Fruit fly (Drosophila melanogaster) whole organism, prepupa: ENCODE measurements around the gene sea.

Experiments used
- CG10631 ChIP-seq: fragments of 200-800 bp; sonication (Bioruptor generic); optimal IDR thresholded peaks from 2 replicates; lab custom pipeline; 2016; ENCODE audit warnings: missing biosample characterization, missing genetic modification characterization
- CG10669 ChIP-seq: fragments of 200-800 bp; sonication (Bioruptor generic); optimal IDR thresholded peaks from 3 replicates; lab custom pipeline; 2018; ENCODE audit warnings: missing biosample characterization, mild to moderate bottlenecking, missing genetic modification characterization, moderate library complexity
- CG11294 ChIP-seq: fragments of 200-800 bp; sonication (Bioruptor generic); IDR thresholded peaks from 2 replicates; pipeline ENCODE4 v1.3.6; 2022; ENCODE audit warnings: missing biosample characterization, missing genetic modification characterization
- CG11762 ChIP-seq: fragments of 200-800 bp; sonication (Bioruptor generic); optimal IDR thresholded peaks from 3 replicates; lab custom pipeline; 2016; ENCODE audit warnings: missing biosample characterization, missing genetic modification characterization; ENCODE audit not compliant: insufficient read depth
- CG11902 ChIP-seq: fragments of 200-800 bp; sonication (Bioruptor generic); optimal IDR thresholded peaks from 3 replicates; lab custom pipeline; 2016; ENCODE audit warnings: missing biosample characterization, missing genetic modification characterization
- CG15336 ChIP-seq: fragments of 200-800 bp; sonication (Bioruptor generic); IDR thresholded peaks from 2 replicates; pipeline ENCODE4 v1.3.6; 2022; ENCODE audit warnings: missing biosample characterization, missing genetic modification characterization
- CG1621 ChIP-seq: fragments of 200-800 bp; sonication (Bioruptor generic); optimal IDR thresholded peaks from 3 replicates; lab custom pipeline; 2018; ENCODE audit warnings: missing biosample characterization, mild to moderate bottlenecking, missing genetic modification characterization
- CG16779 ChIP-seq: fragments of 200-800 bp; sonication (Bioruptor generic); optimal IDR thresholded peaks from 3 replicates; lab custom pipeline; 2017; ENCODE audit warnings: missing biosample characterization, mild to moderate bottlenecking, missing genetic modification characterization
- CG3032 ChIP-seq: fragments of 200-800 bp; optimal IDR thresholded peaks from 2 replicates; lab custom pipeline; 2019; ENCODE audit warnings: missing biosample characterization, mild to moderate bottlenecking, missing genetic modification characterization, moderate library complexity
- CG34406 ChIP-seq: fragments of 200-800 bp; sonication (Bioruptor generic); optimal IDR thresholded peaks from 3 replicates; lab custom pipeline; 2016; ENCODE audit warnings: missing biosample characterization, missing genetic modification characterization
- CG3919 ChIP-seq: fragments of 200-800 bp; sonication (Bioruptor generic); optimal IDR thresholded peaks from 3 replicates; lab custom pipeline; 2016; ENCODE audit warnings: missing biosample characterization, missing genetic modification characterization
- CG4318 ChIP-seq: fragments of 200-800 bp; sonication (Bioruptor generic); optimal IDR thresholded peaks from 3 replicates; lab custom pipeline; 2017; ENCODE audit warnings: missing biosample characterization, mild to moderate bottlenecking, missing genetic modification characterization
- CG6276 ChIP-seq: fragments of 200-800 bp; sonication (Bioruptor generic); optimal IDR thresholded peaks from 2 replicates; lab custom pipeline; 2017; ENCODE audit warnings: missing biosample characterization, mild to moderate bottlenecking, missing genetic modification characterization
- CG6792 ChIP-seq: fragments of 200-800 bp; sonication (Bioruptor generic); optimal IDR thresholded peaks from 3 replicates; lab custom pipeline; 2016; ENCODE audit warnings: missing biosample characterization, missing genetic modification characterization
- CG6808 ChIP-seq: fragments of 200-800 bp; sonication (Bioruptor generic); optimal IDR thresholded peaks from 3 replicates; lab custom pipeline; 2017; ENCODE audit warnings: missing biosample characterization, missing genetic modification characterization, mild to moderate bottlenecking, moderate library complexity, missing genetic modification reagents
- CG6854 ChIP-seq: fragments of 200-800 bp; sonication (Bioruptor generic); optimal IDR thresholded peaks from 2 replicates; lab custom pipeline; 2017; ENCODE audit warnings: missing biosample characterization, mild to moderate bottlenecking, missing genetic modification characterization
- CG7368 ChIP-seq: fragments of 200-800 bp; sonication (Bioruptor generic); optimal IDR thresholded peaks from 3 replicates; lab custom pipeline; 2016; ENCODE audit warnings: missing biosample characterization, missing genetic modification characterization
- CG8119 ChIP-seq: fragments of 200-800 bp; sonication (Bioruptor generic); IDR thresholded peaks from 3 replicates; pipeline ENCODE4 v1.3.6; 2022; ENCODE audit warnings: missing biosample characterization, missing genetic modification characterization
- CG8319 ChIP-seq: fragments of 200-800 bp; sonication (Bioruptor generic); optimal IDR thresholded peaks from 3 replicates; lab custom pipeline; 2016; ENCODE audit warnings: missing biosample characterization, missing genetic modification characterization
- CG9139 ChIP-seq: fragments of 200-800 bp; sonication (Bioruptor generic); optimal IDR thresholded peaks from 3 replicates; lab custom pipeline; 2017; ENCODE audit warnings: missing biosample characterization, mild to moderate bottlenecking, missing genetic modification characterization
- Eip75B ChIP-seq: fragments of 200-800 bp; sonication (Bioruptor generic); optimal IDR thresholded peaks from 3 replicates; lab custom pipeline; 2016; ENCODE audit warnings: missing biosample characterization, missing genetic modification characterization
- Eip78C ChIP-seq: fragments of 200-800 bp; sonication (Bioruptor generic); peaks from one replicate; lab custom pipeline; 2016; ENCODE audit warnings: missing biosample characterization, missing genetic modification characterization
- Eip93F ChIP-seq: fragments of 200-800 bp; sonication (Bioruptor generic); optimal IDR thresholded peaks from 2 replicates; lab custom pipeline; 2016; ENCODE audit warnings: missing biosample characterization, mild to moderate bottlenecking, missing genetic modification characterization
- Ets21C ChIP-seq: fragments of 200-800 bp; sonication (Bioruptor generic); optimal IDR thresholded peaks from 3 replicates; lab custom pipeline; 2016; ENCODE audit warnings: missing biosample characterization, missing genetic modification characterization
- Ets96B ChIP-seq: fragments of 200-800 bp; optimal IDR thresholded peaks from 2 replicates; lab custom pipeline; 2019; ENCODE audit warnings: missing biosample characterization, mild to moderate bottlenecking, missing genetic modification characterization, moderate library complexity
- Gug ChIP-seq: fragments of 200-800 bp; sonication (Bioruptor generic); IDR thresholded peaks from 2 replicates; pipeline ENCODE4 v1.3.6; 2022; ENCODE audit warnings: missing biosample characterization, missing genetic modification characterization
- Hr38 ChIP-seq: sonication (Bioruptor generic); optimal IDR thresholded peaks from 2 replicates; lab custom pipeline; 2016; ENCODE audit warnings: missing biosample characterization, missing genetic modification characterization
- Hr39 ChIP-seq: fragments of 200-800 bp; sonication (Bioruptor generic); optimal IDR thresholded peaks from 2 replicates; lab custom pipeline; 2016; ENCODE audit warnings: missing biosample characterization, missing genetic modification characterization
- Hr4 ChIP-seq: fragments of 200-800 bp; sonication (Bioruptor generic); optimal IDR thresholded peaks from 3 replicates; lab custom pipeline; 2016; ENCODE audit warnings: missing biosample characterization, missing genetic modification characterization
- Lpt ChIP-seq: fragments of 200-800 bp; sonication (Bioruptor generic); optimal IDR thresholded peaks from 3 replicates; lab custom pipeline; 2016; ENCODE audit warnings: missing biosample characterization, missing genetic modification characterization
- Met ChIP-seq: fragments of 200-800 bp; sonication (Bioruptor generic); optimal IDR thresholded peaks from 3 replicates; lab custom pipeline; 2016; ENCODE audit warnings: missing biosample characterization, missing genetic modification characterization
- OdsH ChIP-seq: fragments of 200-800 bp; sonication (Bioruptor generic); optimal IDR thresholded peaks from 3 replicates; lab custom pipeline; 2016; ENCODE audit warnings: missing biosample characterization, missing genetic modification characterization
- Smox ChIP-seq: fragments of 200-800 bp; sonication (Bioruptor generic); optimal IDR thresholded peaks from 3 replicates; lab custom pipeline; 2016; ENCODE audit warnings: missing biosample characterization, missing genetic modification characterization
- Sox102F ChIP-seq: fragments of 200-800 bp; sonication (Bioruptor generic); optimal IDR thresholded peaks from 2 replicates; lab custom pipeline; 2016; ENCODE audit warnings: missing biosample characterization, mild to moderate bottlenecking, missing genetic modification characterization
- Sox14 ChIP-seq: fragments of 200-800 bp; sonication (Bioruptor generic); optimal IDR thresholded peaks from 3 replicates; lab custom pipeline; 2016; ENCODE audit warnings: missing biosample characterization, missing genetic modification characterization
- Sox15 ChIP-seq: fragments of 200-800 bp; sonication (Bioruptor generic); optimal IDR thresholded peaks from 3 replicates; lab custom pipeline; 2016; ENCODE audit warnings: missing biosample characterization, missing genetic modification characterization
- acj6 ChIP-seq: fragments of 200-800 bp; sonication (Bioruptor generic); optimal IDR thresholded peaks from 3 replicates; lab custom pipeline; 2016; ENCODE audit warnings: missing biosample characterization, missing genetic modification characterization
- dac ChIP-seq: fragments of 200-800 bp; sonication (Bioruptor generic); optimal IDR thresholded peaks from 2 replicates; lab custom pipeline; 2017; ENCODE audit warnings: missing biosample characterization, mild to moderate bottlenecking, missing genetic modification characterization
- dsx ChIP-seq: fragments of 200-800 bp; optimal IDR thresholded peaks from 3 replicates; lab custom pipeline; 2019; ENCODE audit warnings: missing biosample characterization, mild to moderate bottlenecking, missing genetic modification characterization, moderate library complexity; ENCODE audit not compliant: poor library complexity, severe bottlenecking
- esn ChIP-seq: fragments of 200-800 bp; sonication (Bioruptor generic); optimal IDR thresholded peaks from 2 replicates; lab custom pipeline; 2016; ENCODE audit warnings: missing biosample characterization, mild to moderate bottlenecking, missing genetic modification characterization, moderate library complexity
- fd59A ChIP-seq: fragments of 200-800 bp; sonication (Bioruptor generic); optimal IDR thresholded peaks from 2 replicates; lab custom pipeline; 2017; ENCODE audit warnings: missing biosample characterization, mild to moderate bottlenecking, missing genetic modification characterization, missing genetic modification reagents
- fd85E ChIP-seq: fragments of 200-800 bp; sonication (Bioruptor generic); optimal IDR thresholded peaks from 3 replicates; lab custom pipeline; 2016; ENCODE audit warnings: missing biosample characterization, missing genetic modification characterization
- fkh ChIP-seq: fragments of 200-800 bp; sonication (Bioruptor generic); optimal IDR thresholded peaks from 3 replicates; lab custom pipeline; 2017; ENCODE audit warnings: missing biosample characterization, mild to moderate bottlenecking, missing genetic modification characterization, moderate library complexity
- net ChIP-seq: fragments of 200-800 bp; sonication (Bioruptor generic); optimal IDR thresholded peaks from 3 replicates; lab custom pipeline; 2016; ENCODE audit warnings: missing biosample characterization, missing genetic modification characterization
- pdm3 ChIP-seq: fragments of 200-800 bp; sonication (Bioruptor generic); optimal IDR thresholded peaks from 3 replicates; lab custom pipeline; 2016; ENCODE audit warnings: missing biosample characterization, missing genetic modification characterization
- spab ChIP-seq: fragments of 200-800 bp; sonication (Bioruptor generic); optimal IDR thresholded peaks from 2 replicates; lab custom pipeline; 2017; ENCODE audit warnings: missing biosample characterization, mild to moderate bottlenecking, missing genetic modification characterization, missing genetic modification reagents
- svp ChIP-seq: fragments of 200-800 bp; sonication (Bioruptor generic); peaks from one replicate; lab custom pipeline; 2016; ENCODE audit warnings: missing biosample characterization, missing genetic modification characterization
- topi ChIP-seq: fragments of 200-800 bp; sonication (Bioruptor generic); optimal IDR thresholded peaks from 3 replicates; lab custom pipeline; 2016; ENCODE audit warnings: missing biosample characterization, missing genetic modification characterization
- vri ChIP-seq: fragments of 200-800 bp; sonication (Bioruptor generic); optimal IDR thresholded peaks from 3 replicates; lab custom pipeline; 2016; ENCODE audit warnings: missing biosample characterization, mild to moderate bottlenecking, missing genetic modification characterization

The sea gene

DNA sequence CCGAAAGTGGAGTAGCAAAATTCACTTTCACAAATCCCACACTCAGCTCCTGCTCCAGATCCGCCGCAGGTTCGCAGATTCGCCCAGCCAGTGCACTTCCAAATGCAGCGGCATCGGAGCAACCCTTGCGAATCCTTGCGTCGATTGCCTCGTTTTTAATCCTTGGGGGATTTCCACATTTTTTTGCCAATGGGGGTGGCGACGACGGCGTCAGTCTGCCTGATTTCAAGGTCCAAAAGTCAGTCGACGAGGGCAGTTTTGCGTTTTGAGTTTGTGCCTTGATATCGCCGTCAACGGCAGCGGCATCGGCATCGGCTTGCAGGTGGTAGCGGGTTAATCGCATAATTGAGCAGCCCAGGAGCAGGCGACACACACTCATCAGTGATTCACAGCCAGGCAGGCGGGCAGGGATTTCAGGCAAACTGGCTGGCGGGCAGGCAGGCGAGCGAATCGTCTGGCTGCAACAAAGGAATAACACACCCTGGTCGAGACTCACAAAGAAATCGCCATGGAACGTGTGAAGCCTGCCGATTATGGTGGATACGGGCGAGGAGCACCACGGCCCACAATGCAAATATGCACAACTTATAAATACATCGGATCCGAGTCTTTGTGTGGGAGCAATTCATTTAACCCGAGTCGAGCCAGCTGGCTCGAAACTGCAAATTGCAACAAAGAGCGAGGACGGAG lies 48.7 kb upstream of the sea start (continued):
- TF ChIP-seq dac: no peak

DNA sequence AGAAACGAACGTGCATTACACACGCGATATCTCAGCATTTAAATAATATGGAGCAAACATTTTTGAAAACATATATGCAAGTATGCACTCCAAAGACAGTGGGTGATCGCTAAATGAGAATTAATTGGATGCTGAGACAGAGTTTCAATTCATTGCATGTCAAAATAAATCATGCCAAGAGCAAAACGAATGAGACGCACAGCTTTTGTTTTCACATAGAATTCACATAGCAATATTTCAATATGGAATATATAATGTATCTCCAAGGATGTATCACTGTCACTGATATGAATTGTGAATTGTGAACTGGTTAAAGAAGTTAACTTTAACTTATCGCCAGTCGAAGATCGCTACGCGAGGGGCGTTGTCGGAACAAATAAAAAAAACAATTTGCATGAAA lies 47.7 kb upstream of the sea start:
- no peak for TF ChIP-seq Lpt
- peak; percentile 52 for TF ChIP-seq Ets96B (tag; lab: Kevin White, UChicago)
- TF ChIP-seq CG7368: peak; percentile 42
- TF ChIP-seq CG8119 (GFP tag; lab: Robert Waterston, UW): no peak
- TF ChIP-seq CG11294: no peak; the same call in 1 of the 2 replicates
- no peak for TF ChIP-seq Eip93F (GFP tag; lab: Kevin White, UChicago)
- peak; percentile 49 for TF ChIP-seq OdsH (GFP tag; lab: Kevin White, UChicago)
- no peak for TF ChIP-seq CG16779
- peak; percentile 30 for TF ChIP-seq CG6792 (GFP tag; lab: Kevin White, UChicago)
- TF ChIP-seq CG6276: peak; percentile 3
- peak; percentile 20 for TF ChIP-seq CG11902 (GFP tag; lab: Kevin White, UChicago)
- TF ChIP-seq net: no peak
- TF ChIP-seq Eip78C (GFP tag; lab: Kevin White, UChicago): peak; percentile 82
- peak; percentile 17; the same call in 1 of the 2 replicates for TF ChIP-seq Gug (GFP tag; lab: Robert Waterston, UW)
- TF ChIP-seq CG6854: no peak
- no peak for TF ChIP-seq CG11762 (GFP tag; lab: Kevin White, UChicago)
- peak; percentile 44 for TF ChIP-seq CG3919
- TF ChIP-seq Sox15 (GFP tag; lab: Kevin White, UChicago): peak; percentile 5
- TF ChIP-seq Hr38 (GFP tag; lab: Kevin White, UChicago): no peak
- TF ChIP-seq Hr39 (GFP tag; lab: Kevin White, UChicago): peak; percentile 66
- TF ChIP-seq Hr4: peak; percentile 25
- TF ChIP-seq pdm3 (GFP tag; lab: Kevin White, UChicago): peak; percentile 37
- TF ChIP-seq topi (GFP tag; lab: Kevin White, UChicago): peak; percentile 56
- peak; percentile 52 for TF ChIP-seq CG15336
- peak; percentile 22 for TF ChIP-seq spab (GFP tag; lab: Kevin White, UChicago)
- TF ChIP-seq Ets21C: peak; percentile 26
- peak; percentile 39 for TF ChIP-seq Sox14 (GFP tag; lab: Kevin White, UChicago)
- TF ChIP-seq CG10669 (GFP tag; lab: Kevin White, UChicago): peak; percentile 52
- no peak for TF ChIP-seq CG9139 (GFP tag; lab: Kevin White, UChicago)
- TF ChIP-seq fkh (GFP tag; lab: Kevin White, UChicago): no peak
- peak; percentile 62 for TF ChIP-seq esn (GFP tag; lab: Kevin White, UChicago)
- TF ChIP-seq CG8319 (GFP tag; lab: Kevin White, UChicago): peak; percentile 40
- TF ChIP-seq CG10631 (GFP tag; lab: Kevin White, UChicago): peak; percentile 7
- TF ChIP-seq fd59A (GFP tag; lab: Kevin White, UChicago): no peak
- peak; percentile 54 for TF ChIP-seq CG6808 (GFP tag; lab: Kevin White, UChicago)
- TF ChIP-seq fd85E (GFP tag; lab: Kevin White, UChicago): peak; percentile 42
- no peak for TF ChIP-seq CG1621 (tag; lab: Kevin White, UChicago)
- TF ChIP-seq dsx: peak; percentile 24
- peak; percentile 62 for TF ChIP-seq Sox102F (GFP tag; lab: Kevin White, UChicago)
- peak; percentile 56 for TF ChIP-seq Eip75B (GFP tag; lab: Kevin White, UChicago)
- TF ChIP-seq Met (GFP tag; lab: Kevin White, UChicago): peak; percentile 61
- TF ChIP-seq CG4318 (GFP tag; lab: Kevin White, UChicago): no peak
- no peak for TF ChIP-seq dac
- TF ChIP-seq Smox (GFP tag; lab: Kevin White, UChicago): peak; percentile 52
- TF ChIP-seq acj6 (GFP tag; lab: Kevin White, UChicago): peak; percentile 23
- peak; percentile 86 for TF ChIP-seq svp (GFP tag; lab: Kevin White, UChicago)
- peak; percentile 58 for TF ChIP-seq CG34406 (GFP tag; lab: Kevin White, UChicago)
- peak; percentile 28 for TF ChIP-seq CG3032 (tag; lab: Kevin White, UChicago)
- peak; percentile 49 for TF ChIP-seq vri (GFP tag; lab: Kevin White, UChicago)
